Worm (Caenorhabditis elegans): ENCODE results near the gene C13A2.7.

C13A2.7 gene

ce11 chrV:7237133-7237532 is 29.0 kb upstream of the C13A2.7 start, which contains the start of gene hyls-1 (continued):
- TF ChIP-seq snpc-4 (GFP tag; optimal IDR thresholded peaks at IDR 0.05) (no peak), snpc-4 (tag; optimal IDR thresholded peaks at IDR 0.05) (peak in 3 of 4 experiments; percentile 45 to 60 (median 45)), nhr-90 (tag; optimal IDR thresholded peaks at IDR 0.05) (no peak), him-1 (tag; optimal IDR thresholded peaks at IDR 0.05) (no peak), repo-1 (tag; optimal IDR thresholded peaks at IDR 0.05) (no peak), lin-54 (GFP tag; optimal IDR thresholded peaks at IDR 0.05) (peak; percentile 97), madf-6 (GFP tag; IDR thresholded peaks at IDR 0.05) (peak; percentile 88), B0261.1 (tag; optimal IDR thresholded peaks at IDR 0.05) (no peak), ceh-100 (GFP tag; IDR thresholded peaks at IDR 0.05) (peak; percentile 74)

ce11 chrV:7239471-7239870 is 26.6 kb upstream of the C13A2.7 start, which contains the start of gene C05C8.1:
TSS of gene C05C8.1 (plus strand) at chrV:7239771.
- TF ChIP-seq akir-1 (GFP tag; optimal IDR thresholded peaks at IDR 0.05), result no peak
- no peak for TF ChIP-seq aptf-3 (GFP tag; IDR thresholded peaks at IDR 0.05)
- TF ChIP-seq K12H6.12 (tag; optimal IDR thresholded peaks at IDR 0.05), result no peak
- TF ChIP-seq atf-7 (tag; optimal IDR thresholded peaks at IDR 0.05), result no peak
- no peak for TF ChIP-seq hlh-26 (GFP tag; conservative IDR thresholded peaks at IDR 0.05)
- no peak for TF ChIP-seq lin-54 (GFP tag; optimal IDR thresholded peaks at IDR 0.05)
- no peak for TF ChIP-seq sea-2 (GFP tag; IDR thresholded peaks at IDR 0.05)
- TF ChIP-seq chd-7 (tag; optimal IDR thresholded peaks at IDR 0.05), result no peak
- no peak for TF ChIP-seq nhr-120 (GFP tag; IDR thresholded peaks at IDR 0.05)
- no peak for TF ChIP-seq him-1 (tag; optimal IDR thresholded peaks at IDR 0.05)
- TF ChIP-seq hmg-1.2 (GFP tag; IDR thresholded peaks at IDR 0.05), result no peak
- no peak for TF ChIP-seq ama-1 (optimal IDR thresholded peaks at IDR 0.05)
- TF ChIP-seq ama-1 (GFP tag; optimal IDR thresholded peaks at IDR 0.05), result no peak
- TF ChIP-seq bed-2 (GFP tag; IDR thresholded peaks at IDR 0.05), result no peak
- no peak for TF ChIP-seq lin-40 (tag; optimal IDR thresholded peaks at IDR 0.05)
- TF ChIP-seq ztf-6 (GFP tag; IDR thresholded peaks at IDR 0.05), result no peak

ce11 chrV:7246951-7247350 is 19.2 kb upstream of the C13A2.7 start, which contains the start of gene C05C8.7:
TSS of gene C05C8.7 (minus strand) at chrV:7247050.
- TF ChIP-seq ztf-6 (GFP tag; IDR thresholded peaks at IDR 0.05) (no peak), unc-130 (GFP tag; optimal IDR thresholded peaks at IDR 0.05) (no peak), repo-1 (tag; optimal IDR thresholded peaks at IDR 0.05) (no peak), ztf-26 (tag; optimal IDR thresholded peaks at IDR 0.05) (no peak), F57C9.4 (tag; optimal IDR thresholded peaks at IDR 0.05) (no peak), ets-4 (GFP tag; optimal IDR thresholded peaks at IDR 0.05) (no peak), F33H1.4 (GFP tag; IDR thresholded peaks at IDR 0.05) (no peak), hlh-12 (tag; optimal IDR thresholded peaks at IDR 0.05) (no peak), egrh-3 (GFP tag; IDR thresholded peaks at IDR 0.05) (no peak), cebp-2 (GFP tag; IDR thresholded peaks at IDR 0.05) (no peak), F22D6.2 (tag; optimal IDR thresholded peaks at IDR 0.05) (no peak), nfyb-1 (GFP tag; IDR thresholded peaks at IDR 0.05) (no peak), F49E8.2 (tag; optimal IDR thresholded peaks at IDR 0.05; ENCODE audit: insufficient read depth) (no peak), athp-1 (tag; optimal IDR thresholded peaks at IDR 0.05) (no peak), nhr-120 (GFP tag; IDR thresholded peaks at IDR 0.05) (no peak)

DNA sequence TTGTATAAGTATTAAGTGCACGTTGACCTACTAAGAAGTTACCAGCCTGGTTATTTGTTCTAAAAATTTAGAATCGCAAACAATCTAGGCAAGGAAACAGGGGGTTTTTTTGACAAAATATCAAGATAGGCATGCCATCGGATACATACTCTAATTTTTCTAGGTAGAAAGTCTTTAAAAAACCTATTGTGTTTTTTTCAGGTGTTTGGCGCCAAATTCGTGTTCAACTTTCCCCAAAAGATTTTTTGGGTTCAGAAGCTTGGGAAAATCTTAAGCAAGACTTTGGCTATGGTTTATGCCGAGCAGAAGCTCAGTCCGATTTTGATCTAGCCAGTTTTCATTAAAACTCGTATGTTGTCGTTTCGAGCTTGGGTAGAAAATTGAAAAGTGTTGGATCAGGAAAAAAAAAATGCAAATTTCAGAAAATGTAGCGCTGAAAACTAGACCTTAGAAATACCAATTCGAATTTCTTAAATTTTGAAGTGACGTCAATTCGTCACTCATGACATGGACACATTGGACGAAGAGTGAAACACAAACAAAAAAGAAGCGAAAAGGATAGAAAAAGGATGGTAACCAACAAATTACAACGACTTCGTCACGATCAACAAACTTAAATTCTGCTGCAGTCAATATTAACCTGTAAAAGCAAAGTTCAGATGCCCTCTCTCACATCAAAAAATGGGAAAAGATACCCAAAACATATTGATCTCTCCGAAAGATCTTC is 17.7 kb upstream of the C13A2.7 start:
- TF ChIP-seq tbx-9 (tag; optimal IDR thresholded peaks at IDR 0.05; ENCODE audit: borderline replicate concordance), result no peak
- TF ChIP-seq B0261.1 (tag; optimal IDR thresholded peaks at IDR 0.05), result no peak
- no peak for TF ChIP-seq lir-1 (GFP tag; conservative IDR thresholded peaks at IDR 0.05)
- TF ChIP-seq rpc-1 (optimal IDR thresholded peaks at IDR 0.05), result no peak
- no peak for TF ChIP-seq rpc-1 (tag; optimal IDR thresholded peaks at IDR 0.05)
- TF ChIP-seq F10E7.11 (tag; optimal IDR thresholded peaks at IDR 0.05), result no peak
- no peak for TF ChIP-seq madf-6 (GFP tag; IDR thresholded peaks at IDR 0.05)
- TF ChIP-seq aptf-3 (GFP tag; IDR thresholded peaks at IDR 0.05), result no peak
- TF ChIP-seq attf-5 (GFP tag; optimal IDR thresholded peaks at IDR 0.05), result no peak
- no peak for TF ChIP-seq ceh-58 (GFP tag; IDR thresholded peaks at IDR 0.05)
- no peak for TF ChIP-seq let-607 (tag; optimal IDR thresholded peaks at IDR 0.05)
- no peak for TF ChIP-seq dox-1 (GFP tag; IDR thresholded peaks at IDR 0.05)
- no peak for TF ChIP-seq D2030.7 (GFP tag; IDR thresholded peaks at IDR 0.05)
- no peak for TF ChIP-seq F55B11.4 (tag; optimal IDR thresholded peaks at IDR 0.05; ENCODE audit: borderline replicate concordance, insufficient read depth)

Data from whole organism, young adult.